Worm (Caenorhabditis elegans): ENCODE results near the gene F25D1.5.

DNA sequence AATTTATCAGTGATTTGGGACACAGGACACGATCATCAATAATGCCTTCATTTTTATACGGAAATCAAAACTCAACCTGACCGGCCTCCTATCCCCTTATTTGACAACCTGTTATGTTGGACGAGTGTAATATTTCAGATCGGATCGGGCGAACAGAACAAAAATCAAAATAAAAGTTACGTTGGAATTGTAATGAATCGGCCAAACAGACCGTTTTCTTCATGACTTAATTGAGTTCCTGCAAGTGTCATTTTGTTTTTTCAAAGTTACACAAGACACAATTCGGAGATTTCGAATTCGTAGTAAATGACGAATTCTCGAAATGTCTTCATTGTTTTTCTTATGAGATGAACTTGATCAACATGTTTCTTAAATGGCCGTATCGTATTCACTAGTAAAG lies 8.7 kb upstream of the F25D1.5 start, which contains the start of gene F32G8.3:
- TF ChIP-seq pqm-1 (tag; optimal IDR thresholded peaks at IDR 0.05) (no peak), ztf-11 (tag; optimal IDR thresholded peaks at IDR 0.05) (no peak), unc-62 (GFP tag; optimal IDR thresholded peaks at IDR 0.05 in 1 of 2) (no peak), unc-62 (tag; optimal IDR thresholded peaks at IDR 0.05) (no peak), nhr-76 (tag; optimal IDR thresholded peaks at IDR 0.05) (no peak)

All from whole organism, L4 larva.